Worm (Caenorhabditis elegans) whole organism, late embryonic: ENCODE results near the gene nhr-51.

ENCODE experiments used
- T23F11.4 ChIP-seq: fragments of 200-800 bp; sonication (Bioruptor generic); optimal IDR thresholded peaks from 2 replicates; lab custom pipeline; 2018; ENCODE audit warnings: mild to moderate bottlenecking, missing genetic modification characterization, missing compliant biosample characterization
- ceh-18 ChIP-seq: sonication (generic microtip); optimal IDR thresholded peaks from 2 replicates; lab custom pipeline; 2016; ENCODE audit warnings: missing genetic modification characterization, missing compliant biosample characterization
- ceh-19 ChIP-seq: fragments of 200-800 bp; sonication (Bioruptor generic); optimal IDR thresholded peaks from 2 replicates; lab custom pipeline; 2018; ENCODE audit warnings: mild to moderate bottlenecking, missing genetic modification characterization, missing compliant biosample characterization
- ceh-22 ChIP-seq: sonication (generic microtip); optimal IDR thresholded peaks from 2 replicates; lab custom pipeline; 2017; ENCODE audit warnings: missing biosample characterization, missing genetic modification characterization
- ceh-31 ChIP-seq: sonication (generic microtip); optimal IDR thresholded peaks from 2 replicates; lab custom pipeline; 2016; ENCODE audit warnings: missing genetic modification characterization, missing compliant biosample characterization
- ceh-34 ChIP-seq: sonication (generic microtip); optimal IDR thresholded peaks from 2 replicates; lab custom pipeline; 2016; ENCODE audit warnings: mild to moderate bottlenecking, missing genetic modification characterization, missing compliant biosample characterization
- ceh-6 ChIP-seq: fragments of 200-800 bp; sonication (Bioruptor generic); optimal IDR thresholded peaks from 2 replicates; lab custom pipeline; 2018; ENCODE audit warnings: mild to moderate bottlenecking, missing genetic modification characterization, missing compliant biosample characterization
- dve-1 ChIP-seq: sonication (generic microtip); optimal IDR thresholded peaks from 2 replicates; lab custom pipeline; 2017; ENCODE audit warnings: antibody characterized with exemption, mild to moderate bottlenecking, missing genetic modification characterization, missing compliant biosample characterization
- elt-2 ChIP-seq: sonication (generic microtip); optimal IDR thresholded peaks from 2 replicates; lab custom pipeline; 2016; ENCODE audit warnings: missing genetic modification reagents, missing genetic modification characterization, missing compliant biosample characterization
- eyg-1 ChIP-seq: sonication (generic microtip); optimal IDR thresholded peaks from 2 replicates; lab custom pipeline; 2016; ENCODE audit warnings: missing genotype, missing genetic modification characterization, missing compliant biosample characterization
- hlh-8 ChIP-seq: sonication (generic microtip); optimal IDR thresholded peaks from 2 replicates; lab custom pipeline; 2016; ENCODE audit warnings: missing genotype, missing genetic modification characterization, missing compliant biosample characterization
- lim-6 ChIP-seq: sonication (generic microtip); optimal IDR thresholded peaks from 2 replicates; lab custom pipeline; 2016; ENCODE audit warnings: missing genetic modification characterization, missing compliant biosample characterization
- madf-2 ChIP-seq: sonication (generic microtip); optimal IDR thresholded peaks from 2 replicates; lab custom pipeline; 2017; ENCODE audit warnings: missing genetic modification characterization, missing compliant biosample characterization
- nhr-11 ChIP-seq: fragments of 150-350 bp; optimal IDR thresholded peaks from 2 replicates; lab custom pipeline; 2014; ENCODE audit warnings: missing biosample characterization, missing genetic modification characterization
- nhr-232 ChIP-seq: sonication (generic microtip); optimal IDR thresholded peaks from 2 replicates; lab custom pipeline; 2016; ENCODE audit warnings: missing genetic modification characterization, missing compliant biosample characterization
- pat-9 ChIP-seq: fragments of 200-800 bp; sonication (Bioruptor generic); optimal IDR thresholded peaks from 2 replicates; lab custom pipeline; 2018; ENCODE audit warnings: mild to moderate bottlenecking, missing genetic modification characterization, moderate library complexity, missing compliant biosample characterization
- pax-1 ChIP-seq: fragments of 150-350 bp; optimal IDR thresholded peaks from 2 replicates; lab custom pipeline; 2014; ENCODE audit warnings: missing biosample characterization, missing genetic modification characterization
- unc-42 ChIP-seq: sonication (generic microtip); optimal IDR thresholded peaks from 2 replicates; lab custom pipeline; 2016; ENCODE audit warnings: missing genotype, missing genetic modification characterization, missing compliant biosample characterization
- unc-55 ChIP-seq: sonication (generic microtip); optimal IDR thresholded peaks from 2 replicates; lab custom pipeline; 2017; ENCODE audit warnings: missing biosample characterization, missing genetic modification reagents, missing genetic modification characterization

The nhr-51 gene

DNA sequence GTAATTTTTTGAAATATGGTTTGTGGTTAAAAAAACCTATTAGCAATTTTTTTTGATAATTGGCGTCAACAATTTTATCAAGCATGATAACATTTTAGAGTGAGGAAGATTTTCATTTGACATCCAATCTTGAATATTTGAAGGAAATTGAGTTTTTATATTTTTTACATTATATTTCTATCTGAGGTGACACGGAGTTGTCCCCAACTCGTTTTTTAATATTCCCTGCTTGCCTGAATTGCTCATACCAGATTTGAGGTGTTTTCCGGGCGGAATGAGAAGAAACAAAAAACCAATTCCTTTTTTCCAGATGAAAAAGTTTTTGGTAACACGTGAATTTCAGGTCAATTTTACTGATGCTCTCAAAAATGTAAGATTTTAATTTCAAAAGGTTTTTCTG, 45.8 kb downstream of the nhr-51 start, which contains the start of gene Y6E2A.7:
Y6E2A.7 (plus strand) TSS at position 301 of the 400 bp plus-strand sequence.
- TF ChIP-seq ceh-22 (tag; lab: Kevin White, UChicago) = no peak
- TF ChIP-seq lim-6 (tag; lab: Kevin White, UChicago) = no peak
- no peak for TF ChIP-seq unc-55 (GFP tag; lab: Kevin White, UChicago)
- TF ChIP-seq madf-2 (tag; lab: Kevin White, UChicago) = no peak
- no peak for TF ChIP-seq ceh-18 (tag; lab: Kevin White, UChicago)
- no peak for TF ChIP-seq pax-1 (tag; lab: Kevin White, UChicago)
- no peak for TF ChIP-seq unc-42 (tag; lab: Kevin White, UChicago)
- no peak for TF ChIP-seq T23F11.4 (GFP tag; lab: Kevin White, UChicago)
- no peak for TF ChIP-seq ceh-31 (tag; lab: Kevin White, UChicago)
- no peak for TF ChIP-seq nhr-11 (tag; lab: Kevin White, UChicago)
- TF ChIP-seq eyg-1 (tag; lab: Kevin White, UChicago) = no peak
- no peak for TF ChIP-seq ceh-19 (GFP tag; lab: Kevin White, UChicago)
- no peak for TF ChIP-seq elt-2 (tag; lab: Kevin White, UChicago)
- TF ChIP-seq, all 69 proteins: peak for 0

DNA sequence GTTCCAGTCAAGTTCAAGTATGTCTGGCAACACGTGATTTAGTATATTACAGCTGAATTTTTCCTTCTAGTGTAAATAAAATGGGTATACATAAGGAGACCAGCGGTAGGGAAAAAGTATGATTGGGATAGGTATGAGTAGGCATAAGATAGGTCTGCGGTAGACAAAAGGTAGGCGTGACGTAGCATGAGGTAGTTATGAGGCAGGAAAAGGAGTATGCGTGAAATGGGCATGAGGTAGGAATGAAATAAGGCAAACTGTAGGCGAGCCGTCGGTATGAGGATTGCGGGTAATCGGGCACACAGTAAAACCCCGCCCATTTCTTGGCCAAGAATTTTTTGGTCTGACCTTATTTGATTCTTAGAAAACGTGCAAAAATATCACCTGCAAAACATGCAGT, 47.6 kb downstream of the nhr-51 start:
- TF ChIP-seq hlh-8 (tag; lab: Kevin White, UChicago) = no peak
- no peak for TF ChIP-seq nhr-232 (tag; lab: Kevin White, UChicago)
- TF ChIP-seq ceh-6 (GFP tag; lab: Kevin White, UChicago) = no peak
- TF ChIP-seq dve-1 (tag; lab: Kevin White, UChicago) = no peak
- no peak for TF ChIP-seq pat-9 (tag; lab: Kevin White, UChicago)
- no peak for TF ChIP-seq unc-55 (GFP tag; lab: Kevin White, UChicago)

DNA sequence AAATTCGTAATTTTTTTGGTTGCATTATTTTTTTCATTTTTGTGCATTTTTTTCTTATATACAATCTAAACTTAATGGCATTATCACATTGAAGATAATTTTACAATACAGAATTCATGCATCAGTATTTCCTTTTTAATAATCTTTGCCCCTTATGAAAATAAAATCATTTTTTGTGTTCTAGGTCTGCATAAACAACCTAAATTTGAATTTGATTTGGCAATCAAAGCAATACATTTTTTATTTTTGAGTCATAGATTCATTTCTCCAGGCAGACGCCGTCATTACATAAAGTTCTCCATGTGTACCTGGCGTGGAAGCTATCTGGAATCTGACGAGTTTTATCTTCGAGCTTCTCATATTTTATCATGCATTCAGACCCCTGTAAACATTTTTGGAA, 48.1 kb downstream of the nhr-51 start, which contains the start of gene srh-140:
srh-140 (plus strand) TSS at position 301 of the 400 bp plus-strand sequence.
- TF ChIP-seq ceh-34 (tag; lab: Kevin White, UChicago) = no peak
- no peak for TF ChIP-seq nhr-11 (tag; lab: Kevin White, UChicago)
